Worm (Caenorhabditis elegans): ENCODE results near the gene F46B6.6.
A peak's percentile ranks its signal among the peaks of the same experiment; 100 is the strongest.

F46B6.6 gene

DNA sequence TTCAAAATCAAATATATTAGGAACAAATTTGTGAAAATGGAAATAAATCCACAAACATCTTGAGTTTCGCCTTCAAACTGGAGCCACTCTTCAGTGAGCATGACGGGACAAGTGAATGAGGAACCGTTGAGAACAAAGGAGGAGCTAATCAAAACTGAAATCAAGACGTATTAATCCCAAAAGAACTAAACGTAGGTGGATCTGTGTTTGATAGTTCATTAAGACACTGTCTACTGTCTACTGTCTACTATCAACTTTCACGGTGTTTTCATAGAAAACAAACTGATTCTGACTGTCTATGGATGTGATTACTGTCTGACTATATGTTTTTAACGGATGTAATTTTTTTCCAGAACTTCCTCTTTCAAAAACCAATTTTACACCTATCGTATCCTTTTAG, 35.1 kb upstream of the F46B6.6 start, which contains the start of gene str-193:
Gene str-193 (minus strand): TSS at position 101 of the 400 bp plus-strand sequence.
- peak in 1 of 2 experiments; percentile 6 for TF ChIP-seq unc-62 (GFP tag; optimal IDR thresholded peaks at IDR 0.05 in 1 of 2)
- TF ChIP-seq unc-62 (tag; optimal IDR thresholded peaks at IDR 0.05) = no peak
- no peak for TF ChIP-seq ceh-44 (GFP tag; IDR thresholded peaks at IDR 0.05)

DNA sequence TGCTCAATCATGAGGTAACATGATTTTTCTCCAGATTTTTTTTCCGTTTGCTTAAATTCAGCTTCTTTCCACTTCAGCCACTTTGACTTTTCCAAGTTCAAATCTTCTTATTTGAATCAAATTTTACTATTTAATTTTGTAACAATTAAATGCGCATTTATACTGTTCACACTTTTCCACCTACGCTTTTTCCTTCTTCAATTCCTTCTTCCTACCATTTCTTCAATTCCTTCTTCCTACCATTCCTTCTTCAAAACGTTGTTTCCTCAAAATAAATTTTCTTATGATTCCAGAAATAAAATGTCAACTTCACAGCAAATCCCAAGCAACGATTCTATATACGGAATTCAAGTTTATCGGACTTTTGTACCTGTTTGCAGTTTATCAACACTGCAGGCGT, 29.7 kb upstream of the F46B6.6 start, which contains the start of gene sru-31:
Gene sru-31 (plus strand): TSS at position 301 of the 400 bp plus-strand sequence.
- TF ChIP-seq fos-1 (tag; optimal IDR thresholded peaks at IDR 0.05) = no peak
- TF ChIP-seq ctbp-1 (GFP tag; IDR thresholded peaks at IDR 0.05) = no peak
- TF ChIP-seq nhr-237 (tag; optimal IDR thresholded peaks at IDR 0.05) = no peak
- no peak for TF ChIP-seq T26A8.4 (GFP tag; IDR thresholded peaks at IDR 0.05)
- TF ChIP-seq php-3 (GFP tag; IDR thresholded peaks at IDR 0.05) = no peak
- no peak for TF ChIP-seq dve-1 (tag; optimal IDR thresholded peaks at IDR 0.05; ENCODE audit: insufficient read depth)
- TF ChIP-seq ceh-20 (GFP tag; IDR thresholded peaks at IDR 0.05) = no peak
- no peak for TF ChIP-seq duxl-1 (tag; optimal IDR thresholded peaks at IDR 0.05; ENCODE audit: poor library complexity)
- no peak for TF ChIP-seq ceh-28 (tag; optimal IDR thresholded peaks at IDR 0.05)
- TF ChIP-seq fkh-10 (GFP tag; optimal IDR thresholded peaks at IDR 0.05) = no peak
- TF ChIP-seq daf-12 (tag; optimal IDR thresholded peaks at IDR 0.05) = no peak
- TF ChIP-seq zfp-3 (GFP tag; conservative IDR thresholded peaks at IDR 0.05) = no peak
- no peak for TF ChIP-seq zag-1 (tag; optimal IDR thresholded peaks at IDR 0.05)

DNA sequence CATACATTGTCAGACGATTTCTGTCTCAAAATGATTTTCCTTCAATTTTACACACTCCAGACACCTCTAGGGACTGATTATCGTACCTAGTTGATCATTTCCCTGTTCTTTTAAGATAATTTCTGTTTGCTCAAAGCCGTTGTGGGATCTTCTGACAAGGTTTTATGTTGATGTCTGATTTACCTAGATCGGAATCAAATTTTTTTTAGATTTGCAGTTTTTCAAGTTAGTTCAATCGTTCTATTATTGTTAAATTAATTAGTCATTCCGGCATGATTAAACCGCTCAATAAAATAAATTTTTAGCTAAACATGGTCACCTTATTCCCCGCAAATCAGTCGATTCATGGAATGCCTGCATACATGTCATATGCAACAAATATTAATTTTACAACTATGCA, 26.9 kb upstream of the F46B6.6 start, which contains the start of gene sru-30:
Gene sru-30 (plus strand): TSS at position 301 of the 400 bp plus-strand sequence.
- no peak for TF ChIP-seq lim-7 (GFP tag; IDR thresholded peaks at IDR 0.05)
- TF ChIP-seq pha-4 (GFP tag; IDR thresholded peaks at IDR 0.05) = no peak
- no peak for TF ChIP-seq pha-4 (tag; optimal IDR thresholded peaks at IDR 0.05)
- TF ChIP-seq nhr-237 (tag; optimal IDR thresholded peaks at IDR 0.05) = no peak
- TF ChIP-seq mes-2 (tag; optimal IDR thresholded peaks at IDR 0.05; ENCODE audit: poor library complexity, severe bottlenecking) = no peak
- TF ChIP-seq lin-1 (GFP tag; IDR thresholded peaks at IDR 0.05) = no peak
- TF ChIP-seq egl-43 (GFP tag; IDR thresholded peaks at IDR 0.05) = no peak
- TF ChIP-seq ces-1 (GFP tag; optimal IDR thresholded peaks at IDR 0.05) = no peak
- TF ChIP-seq lin-29 (GFP tag; IDR thresholded peaks at IDR 0.05) = no peak
- no peak for TF ChIP-seq nhr-25 (tag; optimal IDR thresholded peaks at IDR 0.05; ENCODE audit: borderline replicate concordance, insufficient read depth)

DNA sequence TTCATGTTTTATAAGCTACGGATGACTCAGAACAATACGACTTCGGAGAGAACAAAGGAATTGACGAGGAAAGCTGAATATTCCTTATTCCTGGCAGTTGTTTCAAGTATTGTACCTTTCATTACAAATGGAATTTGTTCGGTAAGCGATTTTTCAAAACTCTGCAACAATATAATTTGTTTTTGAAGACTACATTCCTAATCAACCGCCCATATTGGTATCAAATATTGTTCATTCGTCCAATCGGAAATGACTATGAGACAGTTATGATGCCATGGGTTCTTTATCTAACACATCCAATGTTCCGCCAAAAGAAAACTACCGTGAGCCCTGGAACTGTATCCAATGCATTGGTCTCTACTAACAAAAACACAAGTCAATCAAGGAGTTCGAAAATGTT, 25.5 kb upstream of the F46B6.6 start:
- TF ChIP-seq zip-11 (GFP tag; IDR thresholded peaks at IDR 0.05) (no peak), aha-1 (tag) (peak; percentile 93)

DNA sequence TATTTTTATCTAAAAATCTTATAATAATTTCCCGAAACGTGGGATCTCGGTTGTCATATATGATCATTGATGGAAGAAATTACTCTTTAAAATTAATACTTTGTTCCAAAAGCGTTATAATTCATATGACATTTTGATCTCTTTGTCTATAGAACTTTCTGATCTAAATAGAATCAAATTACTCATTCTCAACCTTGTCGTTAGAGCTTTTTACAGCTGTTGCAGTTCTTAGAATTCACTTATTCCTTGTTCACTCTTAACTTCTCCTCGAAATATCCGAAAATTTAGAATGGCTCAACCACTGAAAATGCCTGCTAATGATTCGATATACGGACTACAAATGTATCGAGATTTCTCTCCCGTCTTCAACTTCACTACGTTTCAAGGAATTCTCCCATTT, 24.5 kb upstream of the F46B6.6 start, which contains the start of gene sru-29:
Gene sru-29 (plus strand): TSS at position 301 of the 400 bp plus-strand sequence.
- TF ChIP-seq gei-8 (GFP tag; optimal IDR thresholded peaks at IDR 0.05) = no peak
- no peak for TF ChIP-seq fkh-10 (GFP tag; optimal IDR thresholded peaks at IDR 0.05)
- no peak for TF ChIP-seq daf-8 (GFP tag; IDR thresholded peaks at IDR 0.05)
- TF ChIP-seq egl-27 (tag; optimal IDR thresholded peaks at IDR 0.05) = no peak
- no peak for TF ChIP-seq madf-5 (GFP tag; IDR thresholded peaks at IDR 0.05)
- TF ChIP-seq T26A8.4 (GFP tag; IDR thresholded peaks at IDR 0.05) = no peak
- TF ChIP-seq Y105C5A.15 (GFP tag; IDR thresholded peaks at IDR 0.05) = no peak
- TF ChIP-seq hmg-1.1 (GFP tag; IDR thresholded peaks at IDR 0.05) = no peak
- no peak for TF ChIP-seq arid-1 (GFP tag; conservative IDR thresholded peaks at IDR 0.05)
